Worm (Caenorhabditis elegans) whole organism, L4 larva: ENCODE data around the gene F02D10.6.
A peak's percentile ranks its signal among the peaks of the same experiment; 100 is the strongest.

Experiments
- T20F7.1 ChIP-seq: fragments of 200-800 bp; sonication (Bioruptor generic); optimal IDR thresholded peaks from 2 replicates; lab custom pipeline; 2018; ENCODE audit warnings: mild to moderate bottlenecking, missing genetic modification characterization, missing compliant biosample characterization
- T26A8.4 ChIP-seq: fragments of 200-800 bp; sonication (Bioruptor generic); IDR thresholded peaks from 2 replicates; pipeline ENCODE4 v1.3.6; 2022; ENCODE audit warnings: missing genetic modification characterization, missing compliant biosample characterization
- Y105C5A.15 ChIP-seq: fragments of 200-800 bp; sonication (Bioruptor generic); IDR thresholded peaks from 2 replicates; pipeline ENCODE4 v1.3.6; 2022; ENCODE audit warnings: missing genetic modification characterization, missing compliant biosample characterization
- ZK546.5 ChIP-seq, 2 experiments: sonication (generic microtip); optimal IDR thresholded peaks; 2 replicates each; lab custom pipeline; 2017; ENCODE audit warnings: missing biosample characterization in 2 of 2, missing genetic modification characterization in 2 of 2
- aha-1 ChIP-seq: fragments of 150-350 bp; peaks from one replicate; lab custom pipeline; 2014; ENCODE audit warnings: missing biosample characterization, missing genetic modification characterization
- arid-1 ChIP-seq: fragments of 200-800 bp; sonication (Bioruptor generic); conservative IDR thresholded peaks from 2 replicates; pipeline ENCODE4 v1.3.6; 2022; ENCODE audit warnings: missing genetic modification reagents, missing genetic modification characterization, missing compliant biosample characterization
- ceh-28 ChIP-seq: fragments of 150-350 bp; optimal IDR thresholded peaks from 2 replicates; lab custom pipeline; 2014; ENCODE audit warnings: missing biosample characterization, missing genetic modification reagents, missing genetic modification characterization
- ceh-32 ChIP-seq: sonication (generic microtip); optimal IDR thresholded peaks from 2 replicates; lab custom pipeline; 2016; ENCODE audit warnings: mild to moderate bottlenecking, missing genetic modification characterization, missing compliant biosample characterization; ENCODE audit not compliant: poor library complexity
- ceh-44 ChIP-seq: fragments of 200-800 bp; sonication (Bioruptor generic); IDR thresholded peaks from 2 replicates; pipeline ENCODE4 v1.3.6; 2022; ENCODE audit warnings: missing genetic modification reagents, missing genetic modification characterization, missing compliant biosample characterization
- ces-1 ChIP-seq: fragments of 150-350 bp; sonication (generic microtip); optimal IDR thresholded peaks from 4 replicates; lab custom pipeline; 2014; ENCODE audit warnings: missing biosample characterization, missing genetic modification reagents, missing genetic modification characterization
- daf-16 ChIP-seq, 3 experiments: sonication (generic microtip); optimal IDR thresholded peaks; 2 replicates each; lab custom pipeline; 2016 to 2017; ENCODE audit warnings: missing genetic modification characterization in 3 of 3, missing genetic modification reagents in 3 of 3, mild to moderate bottlenecking in 2 of 3, missing compliant biosample characterization in 2 of 3, missing biosample characterization in 1 of 3, moderate library complexity in 1 of 3
- dmd-6 ChIP-seq: fragments of 200-800 bp; sonication (Bioruptor generic); IDR thresholded peaks from 2 replicates; pipeline ENCODE4 v1.3.6; 2022; ENCODE audit warnings: missing genetic modification reagents, missing genetic modification characterization, missing compliant biosample characterization
- dmd-8 ChIP-seq: fragments of 200-800 bp; sonication (Bioruptor generic); IDR thresholded peaks from 2 replicates; pipeline ENCODE4 v1.3.6; 2022; ENCODE audit warnings: missing genetic modification characterization, missing compliant biosample characterization
- dmd-9 ChIP-seq: fragments of 200-800 bp; sonication (Bioruptor generic); IDR thresholded peaks from 2 replicates; pipeline ENCODE4 v1.3.6; 2022; ENCODE audit warnings: missing genetic modification reagents, missing genetic modification characterization, missing compliant biosample characterization
- dpl-1 ChIP-seq: fragments of 150-350 bp; optimal IDR thresholded peaks from 2 replicates; lab custom pipeline; 2014; ENCODE audit warnings: missing biosample characterization, missing genetic modification reagents, missing genetic modification characterization
- dve-1 ChIP-seq: sonication (generic microtip); optimal IDR thresholded peaks from 2 replicates; lab custom pipeline; 2017; ENCODE audit warnings: antibody characterized with exemption, mild to moderate bottlenecking, missing genetic modification characterization, missing compliant biosample characterization; ENCODE audit not compliant: insufficient read depth
- hlh-30 ChIP-seq: sonication (generic microtip); optimal IDR thresholded peaks from 2 replicates; lab custom pipeline; 2017; ENCODE audit warnings: antibody characterized with exemption, mild to moderate bottlenecking, missing genetic modification characterization, missing compliant biosample characterization; ENCODE audit not compliant: insufficient read depth
- hmg-1.1 ChIP-seq: fragments of 200-800 bp; sonication (Bioruptor generic); IDR thresholded peaks from 2 replicates; pipeline ENCODE4 v1.3.6; 2022; ENCODE audit warnings: missing genetic modification reagents, missing genetic modification characterization, missing compliant biosample characterization
- jun-1 ChIP-seq: fragments of 150-350 bp; optimal IDR thresholded peaks from 2 replicates; lab custom pipeline; 2014; ENCODE audit warnings: missing biosample characterization, missing genetic modification reagents, missing genetic modification characterization
- lim-7 ChIP-seq: fragments of 200-800 bp; sonication (Bioruptor generic); IDR thresholded peaks from 2 replicates; pipeline ENCODE4 v1.3.6; 2022; ENCODE audit warnings: missing genetic modification characterization, missing compliant biosample characterization
- madf-5 ChIP-seq, 2 experiments: fragments of 200-800 bp; sonication (Bioruptor generic); IDR thresholded peaks; 2 replicates each; pipeline ENCODE4 v1.3.6; 2022; ENCODE audit warnings: missing compliant biosample characterization in 2 of 2, missing genetic modification characterization in 2 of 2
- madf-9 ChIP-seq: fragments of 200-800 bp; sonication (Bioruptor generic); conservative IDR thresholded peaks from 2 replicates; pipeline ENCODE4 v1.3.6; 2022; ENCODE audit warnings: missing genetic modification reagents, missing genetic modification characterization, missing compliant biosample characterization
- mes-2 ChIP-seq: sonication (generic microtip); optimal IDR thresholded peaks from 2 replicates; lab custom pipeline; 2016; ENCODE audit warnings: missing genotype, mild to moderate bottlenecking, missing genetic modification characterization, missing compliant biosample characterization; ENCODE audit not compliant: poor library complexity, severe bottlenecking
- nhr-28 ChIP-seq: fragments of 150-350 bp; optimal IDR thresholded peaks from 2 replicates; lab custom pipeline; 2014; ENCODE audit warnings: missing biosample characterization, missing genetic modification characterization
- nhr-41 ChIP-seq: fragments of 200-800 bp; sonication (Bioruptor generic); IDR thresholded peaks from 2 replicates; pipeline ENCODE4 v1.3.6; 2022; ENCODE audit warnings: missing genetic modification reagents, missing genetic modification characterization, missing compliant biosample characterization
- nhr-42 ChIP-seq: fragments of 200-800 bp; sonication (Bioruptor generic); IDR thresholded peaks from 2 replicates; pipeline ENCODE4 v1.3.6; 2022; ENCODE audit warnings: missing genetic modification characterization, missing compliant biosample characterization
- nhr-6 ChIP-seq: fragments of 150-350 bp; optimal IDR thresholded peaks from 2 replicates; lab custom pipeline; 2014; ENCODE audit warnings: missing biosample characterization, missing genetic modification characterization
- nhr-77 ChIP-seq: fragments of 150-350 bp; optimal IDR thresholded peaks from 2 replicates; lab custom pipeline; 2014; ENCODE audit warnings: missing biosample characterization, missing genetic modification characterization
- pha-4 ChIP-seq, 2 experiments: fragments of 150-350 bp in 1 of 2; fragments of 200-800 bp in 1 of 2; sonication (Bioruptor generic) in 1 of 2; IDR thresholded peaks in 1 of 2; optimal IDR thresholded peaks in 1 of 2; 2 replicates each; pipeline versions ENCODE4 v1.3.6 to Lab custom; 2014 to 2022; ENCODE audit warnings: missing genetic modification characterization in 2 of 2, missing genetic modification reagents in 2 of 2, missing biosample characterization in 1 of 2, missing compliant biosample characterization in 1 of 2
- pqm-1 ChIP-seq: sonication (generic microtip); optimal IDR thresholded peaks from 2 replicates; lab custom pipeline; 2017; ENCODE audit warnings: missing biosample characterization, missing genetic modification characterization
- snpc-1.2 ChIP-seq: fragments of 200-800 bp; sonication (Bioruptor generic); IDR thresholded peaks from 2 replicates; pipeline ENCODE4 v1.3.6; 2022; ENCODE audit warnings: missing genetic modification reagents, missing genetic modification characterization, missing compliant biosample characterization
- spr-1 ChIP-seq: sonication (generic microtip); optimal IDR thresholded peaks from 2 replicates; lab custom pipeline; 2016; ENCODE audit warnings: mild to moderate bottlenecking, missing genetic modification characterization, missing compliant biosample characterization
- tra-1 ChIP-seq: fragments of 200-800 bp; sonication (Bioruptor generic); IDR thresholded peaks from 2 replicates; pipeline ENCODE4 v1.3.6; 2022; ENCODE audit warnings: missing genetic modification reagents, missing genetic modification characterization, missing compliant biosample characterization
- unc-130 ChIP-seq: sonication (generic microtip); optimal IDR thresholded peaks from 2 replicates; lab custom pipeline; 2016; ENCODE audit warnings: missing genetic modification reagents, missing genetic modification characterization, missing compliant biosample characterization
- vab-7 ChIP-seq: fragments of 200-800 bp; sonication (Bioruptor generic); IDR thresholded peaks from 2 replicates; pipeline ENCODE4 v1.3.6; 2022; ENCODE audit warnings: missing genetic modification reagents, missing genetic modification characterization, missing compliant biosample characterization
- zfp-2 ChIP-seq: sonication (generic microtip); optimal IDR thresholded peaks from 2 replicates; lab custom pipeline; 2016; ENCODE audit warnings: mild to moderate bottlenecking, missing genetic modification characterization, missing compliant biosample characterization
- zip-2 ChIP-seq: fragments of 150-350 bp; optimal IDR thresholded peaks from 2 replicates; lab custom pipeline; 2014; ENCODE audit warnings: missing biosample characterization, missing genetic modification characterization

The F02D10.6 gene

ce11 chrX:13414974-13415373 lies 36.5 kb downstream of the F02D10.6 start (continued):
- TF ChIP-seq mes-2 (tag; lab: Kevin White, UChicago), result peak; percentile 70
- 0 out of 2 replicates have a peak, but pooled peaks have one; percentile 35 for TF ChIP-seq dmd-9 (GFP tag; lab: Robert Waterston, UW)
- no peak for TF ChIP-seq ces-1 (GFP tag; lab: Kevin White, UChicago)
- no peak for TF ChIP-seq ceh-28 (tag; lab: Kevin White, UChicago)
- peak; percentile 43 for TF ChIP-seq nhr-28 (tag; lab: Kevin White, UChicago)
- TF ChIP-seq T20F7.1, result no peak
- TF ChIP-seq unc-130, result no peak
- TF ChIP-seq zip-2 (tag; lab: Kevin White, UChicago), result no peak
- TF ChIP-seq dve-1 (tag; lab: Kevin White, UChicago), result peak; percentile 35
- TF ChIP-seq tra-1 (GFP tag; lab: Robert Waterston, UW), result peak; percentile 76
- TF ChIP-seq vab-7 (GFP tag; lab: Robert Waterston, UW), result peak; percentile 90
- TF ChIP-seq madf-9, result 0 out of 2 replicates have a peak, but pooled peaks have one; percentile 38
- TF ChIP-seq hlh-30 (tag; lab: Kevin White, UChicago), result peak; percentile 25
- no peak for TF ChIP-seq dpl-1 (GFP tag; lab: Kevin White, UChicago)
- peak; percentile 89 for TF ChIP-seq aha-1 (tag; lab: Kevin White, UChicago)
- peak; percentile 71; the same call in 1 of the 2 replicates for TF ChIP-seq arid-1 (GFP tag; lab: Robert Waterston, UW)
- TF ChIP-seq T26A8.4 (GFP tag; lab: Robert Waterston, UW), result peak; percentile 47; the same call in 1 of the 2 replicates
- TF ChIP-seq dmd-6 (GFP tag; lab: Robert Waterston, UW), result peak; percentile 42
- no peak for TF ChIP-seq jun-1 (tag; lab: Kevin White, UChicago)
- no peak for TF ChIP-seq ZK546.5 (tag; optimal IDR thresholded peaks at IDR 0.05; lab: Kevin White, UChicago)
- no peak for TF ChIP-seq Y105C5A.15
- TF ChIP-seq daf-16 (GFP tag; optimal IDR thresholded peaks at IDR 0.05; lab: Kevin White, UChicago), result peak in 1 of 2 experiments; percentile 70
- TF ChIP-seq daf-16 (tag; optimal IDR thresholded peaks at IDR 0.05; lab: Kevin White, UChicago), result no peak
- TF ChIP-seq spr-1 (tag; lab: Kevin White, UChicago), result peak; percentile 13
- peak; percentile 14 for TF ChIP-seq nhr-77 (tag; lab: Kevin White, UChicago)
- TF ChIP-seq madf-5 (GFP tag; IDR thresholded peaks at IDR 0.05; lab: Robert Waterston, UW), result peak in 1 of 2 experiments; percentile 74; a peak in 1 of 4 replicates
- TF ChIP-seq dmd-8 (GFP tag; lab: Robert Waterston, UW), result 0 out of 2 replicates have a peak, but pooled peaks have one; percentile 17
- TF ChIP-seq snpc-1.2 (GFP tag; lab: Robert Waterston, UW), result peak; percentile 67
- TF ChIP-seq pha-4 (GFP tag; IDR thresholded peaks at IDR 0.05; lab: Robert Waterston, UW), result peak; percentile 64; the same call in 1 of the 2 replicates
- no peak for TF ChIP-seq pha-4 (tag; optimal IDR thresholded peaks at IDR 0.05; lab: Kevin White, UChicago)
- no peak for TF ChIP-seq nhr-6 (tag; lab: Kevin White, UChicago)
- TF ChIP-seq zfp-2 (tag; lab: Kevin White, UChicago), result no peak
- 0 out of 2 replicates have a peak, but pooled peaks have one; percentile 12 for TF ChIP-seq nhr-42 (GFP tag; lab: Robert Waterston, UW)
- TF ChIP-seq hmg-1.1 (GFP tag; lab: Robert Waterston, UW), result peak; percentile 65
- 0 out of 2 replicates have a peak, but pooled peaks have one; percentile 58 for TF ChIP-seq nhr-41 (GFP tag; lab: Robert Waterston, UW)
- peak; percentile 76 for TF ChIP-seq lim-7 (GFP tag; lab: Robert Waterston, UW)

ce11 chrX:13412307-13412706 lies 39.2 kb downstream of the F02D10.6 start:
- TF ChIP-seq ceh-44 (no peak), pha-4 (GFP tag; IDR thresholded peaks at IDR 0.05; lab: Robert Waterston, UW) (no peak), pha-4 (tag; optimal IDR thresholded peaks at IDR 0.05; lab: Kevin White, UChicago) (no peak), daf-16 (GFP tag; optimal IDR thresholded peaks at IDR 0.05; lab: Kevin White, UChicago) (no peak), daf-16 (tag; optimal IDR thresholded peaks at IDR 0.05; lab: Kevin White, UChicago) (peak; percentile 40), hmg-1.1 (GFP tag; lab: Robert Waterston, UW) (no peak), pqm-1 (tag; lab: Kevin White, UChicago) (peak; percentile 66), dmd-6 (GFP tag; lab: Robert Waterston, UW) (peak; percentile 19; the same call in 1 of the 2 replicates), ceh-32 (no peak), nhr-28 (tag; lab: Kevin White, UChicago) (peak; percentile 86), dve-1 (tag; lab: Kevin White, UChicago) (peak; percentile 18)
